Worm (Caenorhabditis elegans): ENCODE results near the gene F56B3.4.

The F56B3.4 gene

ce11 chrIV:796521-797073 is 2.5 kb upstream of the F56B3.4 start, which contains the start of the genes F56B3.11 and ech-5 (continued):
- TF ChIP-seq egrh-3 (GFP tag; IDR thresholded peaks at IDR 0.05) (peak; percentile 25; the same call in 1 of the 2 replicates), dpff-1 (tag; optimal IDR thresholded peaks at IDR 0.05) (no peak), mcd-1 (GFP tag; IDR thresholded peaks at IDR 0.05) (peak; percentile 94), lsy-27 (tag; optimal IDR thresholded peaks at IDR 0.05; ENCODE audit: borderline replicate concordance, insufficient read depth) (no peak), cebp-1 (GFP tag; IDR thresholded peaks at IDR 0.05) (no peak), cebp-1 (tag; optimal IDR thresholded peaks at IDR 0.05) (peak; percentile 52), rcor-1 (GFP tag; IDR thresholded peaks at IDR 0.05) (no peak), F10E7.11 (tag; optimal IDR thresholded peaks at IDR 0.05) (no peak), mxl-1 (tag; optimal IDR thresholded peaks at IDR 0.05) (no peak), him-1 (tag; optimal IDR thresholded peaks at IDR 0.05) (peak; percentile 28), attf-3 (GFP tag; conservative IDR thresholded peaks at IDR 0.05) (peak; percentile 55; the same call in 1 of the 2 replicates), ztf-18 (tag; optimal IDR thresholded peaks at IDR 0.05) (peak; percentile 2), T07F8.4 (tag; optimal IDR thresholded peaks at IDR 0.05) (no peak), rec-8 (tag; optimal IDR thresholded peaks at IDR 0.05) (peak in 1 of 2 experiments; percentile 13), aptf-3 (GFP tag; IDR thresholded peaks at IDR 0.05) (no peak), hmg-20 (GFP tag; IDR thresholded peaks at IDR 0.05) (no peak), F39B2.1 (GFP tag; IDR thresholded peaks at IDR 0.05) (no peak), snpc-1.1 (tag; optimal IDR thresholded peaks at IDR 0.05; ENCODE audit: insufficient read depth) (no peak), ztf-6 (GFP tag; IDR thresholded peaks at IDR 0.05) (no peak), ekl-4 (GFP tag; IDR thresholded peaks at IDR 0.05) (no peak), C17E4.6 (GFP tag; IDR thresholded peaks at IDR 0.05) (no peak), ZK185.1 (tag; optimal IDR thresholded peaks at IDR 0.05; ENCODE audit: poor library complexity, severe bottlenecking) (no peak), F49E8.2 (tag; optimal IDR thresholded peaks at IDR 0.05; ENCODE audit: insufficient read depth) (no peak), madf-3 (GFP tag; IDR thresholded peaks at IDR 0.05) (no peak), B0336.3 (GFP tag; IDR thresholded peaks at IDR 0.05) (no peak), ztf-25 (GFP tag; IDR thresholded peaks at IDR 0.05) (no peak), ceh-27 (GFP tag; optimal IDR thresholded peaks at IDR 0.05) (peak; percentile 22), ztf-3 (GFP tag; optimal IDR thresholded peaks at IDR 0.05) (no peak), ztf-22 (GFP tag; optimal IDR thresholded peaks at IDR 0.05) (no peak), ets-4 (GFP tag; optimal IDR thresholded peaks at IDR 0.05) (no peak), ztf-26 (tag; optimal IDR thresholded peaks at IDR 0.05) (peak; percentile 35), F52B5.7 (tag; optimal IDR thresholded peaks at IDR 0.05) (no peak), cebp-2 (GFP tag; IDR thresholded peaks at IDR 0.05) (no peak), chd-7 (tag; optimal IDR thresholded peaks at IDR 0.05) (no peak), pbrm-1 (GFP tag; IDR thresholded peaks at IDR 0.05) (peak; percentile 33; the same call in 1 of the 2 replicates), let-526 (GFP tag; IDR thresholded peaks at IDR 0.05) (no peak), B0035.1 (tag; optimal IDR thresholded peaks at IDR 0.05) (no peak), egl-18 (GFP tag; IDR thresholded peaks at IDR 0.05) (no peak), unc-62 (GFP tag; optimal IDR thresholded peaks at IDR 0.05) (no peak), nhr-27 (tag; optimal IDR thresholded peaks at IDR 0.05) (no peak), pha-4 (tag; optimal IDR thresholded peaks at IDR 0.05) (no peak), hlh-26 (GFP tag; conservative IDR thresholded peaks at IDR 0.05) (no peak), B0261.1 (tag; optimal IDR thresholded peaks at IDR 0.05) (no peak), madf-8 (GFP tag; conservative IDR thresholded peaks at IDR 0.05) (no peak), efl-1 (GFP tag; optimal IDR thresholded peaks at IDR 0.05) (peak; percentile 14), rpc-1 (optimal IDR thresholded peaks at IDR 0.05) (no peak), rpc-1 (tag; optimal IDR thresholded peaks at IDR 0.05) (no peak)
